Worm (Caenorhabditis elegans): ENCODE measurements around the gene C32B5.18.
A peak's percentile ranks its signal among the peaks of the same experiment; 100 is the strongest.

The C32B5.18 gene

ce11 chrII:938549-938948, 21.8 kb upstream of the C32B5.18 start, which contains the start of gene R07C3.3:
TSS of gene R07C3.3 (plus strand) at chrII:938849.
- TF ChIP-seq efl-1 (optimal IDR thresholded peaks at IDR 0.05): no peak
- no peak for TF ChIP-seq efl-1 (GFP tag; optimal IDR thresholded peaks at IDR 0.05 in 1 of 2)
- no peak for TF ChIP-seq mdl-1 (tag; optimal IDR thresholded peaks at IDR 0.05)
- no peak for TF ChIP-seq ceh-88 (GFP tag; IDR thresholded peaks at IDR 0.05)
- TF ChIP-seq pax-3 (tag; optimal IDR thresholded peaks at IDR 0.05): no peak
- no peak for TF ChIP-seq hlh-4 (tag; optimal IDR thresholded peaks at IDR 0.05)
- TF ChIP-seq ceh-90 (tag; optimal IDR thresholded peaks at IDR 0.05): no peak
- TF ChIP-seq nhr-85 (tag): no peak
- no peak for TF ChIP-seq sox-4 (tag; optimal IDR thresholded peaks at IDR 0.05)
- TF ChIP-seq egl-27 (tag; optimal IDR thresholded peaks at IDR 0.05): no peak
- TF ChIP-seq xbp-1 (tag; optimal IDR thresholded peaks at IDR 0.05): no peak
- no peak for TF ChIP-seq lin-15B (tag; optimal IDR thresholded peaks at IDR 0.05)
- no peak for TF ChIP-seq nhr-12 (tag; optimal IDR thresholded peaks at IDR 0.05)
- TF ChIP-seq ceh-63 (GFP tag; optimal IDR thresholded peaks at IDR 0.05): no peak
- TF ChIP-seq aha-1 (tag; optimal IDR thresholded peaks at IDR 0.05): no peak

- TF ChIP-seq efl-1 (optimal IDR thresholded peaks at IDR 0.05): no peak
- peak in 1 of 2 experiments; percentile 86 for TF ChIP-seq efl-1 (GFP tag; optimal IDR thresholded peaks at IDR 0.05 in 1 of 2)
- peak in 1 of 2 experiments; percentile 5 for TF ChIP-seq mdl-1 (tag; optimal IDR thresholded peaks at IDR 0.05)
- peak in 1 of 2 experiments; percentile 42 for TF ChIP-seq lin-35 (GFP tag; optimal IDR thresholded peaks at IDR 0.05)
- TF ChIP-seq nhr-85 (tag): peak; percentile 67
- no peak for TF ChIP-seq ceh-63 (GFP tag; optimal IDR thresholded peaks at IDR 0.05)
Measured at ce11 chrII:940779-941178, 19.5 kb upstream of the C32B5.18 start, which contains the start of gene fbxc-36. TSS of gene fbxc-36 (plus strand) at chrII:940983.

ce11 chrII:943773-944172, 16.5 kb upstream of the C32B5.18 start, which contains the start of gene clec-43:
TSS of gene clec-43 (plus strand) at chrII:944066.
- no peak for TF ChIP-seq hlh-17 (GFP tag; optimal IDR thresholded peaks at IDR 0.05; ENCODE audit: borderline replicate concordance)
- no peak for TF ChIP-seq fkh-4 (tag; optimal IDR thresholded peaks at IDR 0.05; ENCODE audit: borderline replicate concordance)
- TF ChIP-seq egl-13 (tag; optimal IDR thresholded peaks at IDR 0.05): no peak
- TF ChIP-seq elt-2 (tag; optimal IDR thresholded peaks at IDR 0.05): peak; percentile 94
- no peak for TF ChIP-seq unc-30 (tag; optimal IDR thresholded peaks at IDR 0.05)
- peak in 1 of 2 experiments; percentile 20 for TF ChIP-seq lin-35 (GFP tag; optimal IDR thresholded peaks at IDR 0.05)
- no peak for TF ChIP-seq xbp-1 (tag; optimal IDR thresholded peaks at IDR 0.05)
- no peak for TF ChIP-seq irx-1 (tag; optimal IDR thresholded peaks at IDR 0.05)
- no peak for TF ChIP-seq dpl-1 (GFP tag; optimal IDR thresholded peaks at IDR 0.05)
- TF ChIP-seq efl-3 (GFP tag; optimal IDR thresholded peaks at IDR 0.05): no peak
- TF ChIP-seq unc-130 (tag; optimal IDR thresholded peaks at IDR 0.05): no peak
- peak; percentile 15 for TF ChIP-seq pqm-1 (tag; optimal IDR thresholded peaks at IDR 0.05)
- no peak for TF ChIP-seq nhr-77 (tag; optimal IDR thresholded peaks at IDR 0.05)
- TF ChIP-seq fkh-10 (GFP tag; optimal IDR thresholded peaks at IDR 0.05): no peak
- no peak for TF ChIP-seq lin-15B (tag; optimal IDR thresholded peaks at IDR 0.05)
- TF ChIP-seq lir-3 (tag; optimal IDR thresholded peaks at IDR 0.05; ENCODE audit: poor library complexity): no peak

ce11 chrII:948091-948490, 12.2 kb upstream of the C32B5.18 start, which contains the start of gene fbxc-32:
TSS of gene fbxc-32 (minus strand) at chrII:948191.
- TF ChIP-seq ceh-82 (tag; optimal IDR thresholded peaks at IDR 0.05) (no peak), ceh-63 (GFP tag; optimal IDR thresholded peaks at IDR 0.05) (no peak), unc-130 (tag; optimal IDR thresholded peaks at IDR 0.05) (no peak), lin-35 (GFP tag; optimal IDR thresholded peaks at IDR 0.05) (no peak), nhr-85 (tag) (no peak), elt-2 (tag; optimal IDR thresholded peaks at IDR 0.05) (no peak), lin-39 (tag; optimal IDR thresholded peaks at IDR 0.05) (no peak)

ce11 chrII:950374-950773, 9.9 kb upstream of the C32B5.18 start:
- TF ChIP-seq irx-1 (tag; optimal IDR thresholded peaks at IDR 0.05): no peak
- TF ChIP-seq dsc-1 (tag; optimal IDR thresholded peaks at IDR 0.05): no peak
- no peak for TF ChIP-seq lin-15B (tag; optimal IDR thresholded peaks at IDR 0.05)
- no peak for TF ChIP-seq nhr-237 (tag; optimal IDR thresholded peaks at IDR 0.05)
- no peak for TF ChIP-seq alr-1 (tag; optimal IDR thresholded peaks at IDR 0.05; ENCODE audit: borderline replicate concordance)
- no peak for TF ChIP-seq nhr-85 (tag)
- no peak for TF ChIP-seq pqm-1 (tag; optimal IDR thresholded peaks at IDR 0.05)
- TF ChIP-seq pax-3 (tag; optimal IDR thresholded peaks at IDR 0.05): no peak
- peak; percentile 19; the same call in 1 of the 2 replicates for TF ChIP-seq isw-1 (GFP tag; IDR thresholded peaks at IDR 0.05)
- no peak for TF ChIP-seq Y116A8C.19 (tag; optimal IDR thresholded peaks at IDR 0.05; ENCODE audit: borderline replicate concordance)
- no peak for TF ChIP-seq nhr-47 (tag; optimal IDR thresholded peaks at IDR 0.05)
- peak; percentile 52 for TF ChIP-seq fkh-8 (tag; optimal IDR thresholded peaks at IDR 0.05)
- peak; percentile 48 for TF ChIP-seq zip-4 (GFP tag; optimal IDR thresholded peaks at IDR 0.05)
- TF ChIP-seq nhr-12 (tag; optimal IDR thresholded peaks at IDR 0.05): no peak
- TF ChIP-seq nhr-28 (tag; optimal IDR thresholded peaks at IDR 0.05): no peak
- TF ChIP-seq ztf-4 (tag; optimal IDR thresholded peaks at IDR 0.05): no peak
- no peak for TF ChIP-seq snu-23 (GFP tag; optimal IDR thresholded peaks at IDR 0.05)
- no peak for TF ChIP-seq tbx-2 (tag; optimal IDR thresholded peaks at IDR 0.05)
- TF ChIP-seq sup-37 (GFP tag; optimal IDR thresholded peaks at IDR 0.05): no peak

Data from whole organism, L1 larva.